Fruit fly (Drosophila melanogaster): ENCODE data around the gene Grip163.

dm6 chr3L:12032257-12032656, 34.3 kb upstream of the Grip163 start, which contains the start of gene CG43993:
- TF ChIP-seq CG4496 (GFP tag; IDR thresholded peaks at IDR 0.05) (no peak), CG8159 (tag; optimal IDR thresholded peaks at IDR 0.05) (no peak)

Measured in whole organism, pupa.